Worm (Caenorhabditis elegans) whole organism, mixed stage, embryonic: ENCODE measurements around the gene mec-12.

ENCODE experiments used
- blmp-1 ChIP-seq: fragments of 150-350 bp; optimal IDR thresholded peaks from 2 replicates; lab custom pipeline; 2014; ENCODE audit warnings: missing biosample characterization, missing genetic modification characterization
- ces-1 ChIP-seq: fragments of 150-350 bp; optimal IDR thresholded peaks from 2 replicates; lab custom pipeline; 2014; ENCODE audit warnings: missing biosample characterization, missing genetic modification reagents, missing genetic modification characterization
- lin-13 ChIP-seq: fragments of 150-350 bp; optimal IDR thresholded peaks from 2 replicates; lab custom pipeline; 2014; ENCODE audit warnings: missing biosample characterization, missing genetic modification characterization
- lsy-2 ChIP-seq: fragments of 150-350 bp; optimal IDR thresholded peaks from 2 replicates; lab custom pipeline; 2014; ENCODE audit warnings: missing biosample characterization, missing genetic modification characterization
- mab-5 ChIP-seq: fragments of 150-350 bp; optimal IDR thresholded peaks from 2 replicates; lab custom pipeline; 2014; ENCODE audit warnings: missing biosample characterization, missing genetic modification characterization
- nhr-2 ChIP-seq: fragments of 150-350 bp; optimal IDR thresholded peaks from 2 replicates; lab custom pipeline; 2014; ENCODE audit warnings: missing biosample characterization, missing genetic modification characterization
- nhr-237 ChIP-seq: fragments of 150-350 bp; optimal IDR thresholded peaks from 2 replicates; lab custom pipeline; 2014; ENCODE audit warnings: missing biosample characterization, missing genetic modification characterization
- pha-4 ChIP-seq: fragments of 150-350 bp; optimal IDR thresholded peaks from 2 replicates; lab custom pipeline; 2018; ENCODE audit warnings: missing biosample characterization, missing genetic modification reagents, missing genetic modification characterization
- sptf-1 ChIP-seq: sonication (generic microtip); optimal IDR thresholded peaks from 2 replicates; lab custom pipeline; 2017; ENCODE audit warnings: mild to moderate bottlenecking, missing genetic modification characterization, moderate library complexity, missing compliant biosample characterization

- TF ChIP-seq lin-13 (tag; lab: Kevin White, UChicago), result no peak
- no peak for TF ChIP-seq sptf-1 (tag; lab: Kevin White, UChicago)
- no peak for TF ChIP-seq nhr-237
- no peak for TF ChIP-seq ces-1 (GFP tag; lab: Kevin White, UChicago)
- TF ChIP-seq pha-4 (tag; lab: Kevin White, UChicago), result no peak
- no peak for TF ChIP-seq lsy-2
- no peak for TF ChIP-seq mab-5
- no peak for TF ChIP-seq nhr-2 (tag; lab: Kevin White, UChicago)
- no peak for TF ChIP-seq blmp-1
Measured at ce11 chrIII:3154968-3155367, 15.9 kb upstream of the mec-12 start, which contains the start of gene C44B11.1.
